Worm (Caenorhabditis elegans): ENCODE data around the gene F25B3.4.

The F25B3.4 gene

ce11 chrV:9615725-9616124 is 47.1 kb upstream of the F25B3.4 start, which contains the start of gene pqn-63:
Gene pqn-63, plus strand, starts transcription at chrV:9616031.
- no peak for TF ChIP-seq Y56A3A.18 (GFP tag; IDR thresholded peaks at IDR 0.05)
- TF ChIP-seq lsl-1 (GFP tag; optimal IDR thresholded peaks at IDR 0.05) = no peak
- peak; percentile 73 to 93 for TF ChIP-seq let-607 (tag; optimal IDR thresholded peaks at IDR 0.05)
- TF ChIP-seq F57A8.1 (GFP tag; optimal IDR thresholded peaks at IDR 0.05) = no peak
- no peak for TF ChIP-seq madf-10 (tag; optimal IDR thresholded peaks at IDR 0.05)
- no peak for TF ChIP-seq F22D6.2 (tag; optimal IDR thresholded peaks at IDR 0.05)
- no peak for TF ChIP-seq snpc-1.1 (tag; optimal IDR thresholded peaks at IDR 0.05; ENCODE audit: insufficient read depth)
- peak; percentile 19 for TF ChIP-seq nhr-80 (tag; optimal IDR thresholded peaks at IDR 0.05)
- TF ChIP-seq attf-6 (GFP tag; IDR thresholded peaks at IDR 0.05) = no peak

ce11 chrV:9609217-9609616 is 40.6 kb upstream of the F25B3.4 start:
- TF ChIP-seq K11D2.4 (GFP tag; IDR thresholded peaks at IDR 0.05) (no peak), madf-6 (GFP tag; IDR thresholded peaks at IDR 0.05) (no peak), Y79H2A.3 (GFP tag; conservative IDR thresholded peaks at IDR 0.05) (no peak), pha-4 (tag; optimal IDR thresholded peaks at IDR 0.05) (no peak), unc-62 (GFP tag; optimal IDR thresholded peaks at IDR 0.05) (no peak), lin-54 (GFP tag; optimal IDR thresholded peaks at IDR 0.05) (no peak), cebp-1 (GFP tag; IDR thresholded peaks at IDR 0.05) (no peak), cebp-1 (tag; optimal IDR thresholded peaks at IDR 0.05) (no peak), nfyb-1 (GFP tag; IDR thresholded peaks at IDR 0.05) (no peak), tbp1 (GFP tag; optimal IDR thresholded peaks at IDR 0.05) (no peak), nhr-120 (GFP tag; IDR thresholded peaks at IDR 0.05) (no peak), pbrm-1 (GFP tag; IDR thresholded peaks at IDR 0.05) (no peak), chd-7 (tag; optimal IDR thresholded peaks at IDR 0.05) (no peak)

- TF ChIP-seq ceh-100 (GFP tag; IDR thresholded peaks at IDR 0.05) (no peak), dpl-1 (GFP tag; optimal IDR thresholded peaks at IDR 0.05) (no peak), ceh-79 (tag; optimal IDR thresholded peaks at IDR 0.05) (no peak), pha-4 (tag; optimal IDR thresholded peaks at IDR 0.05) (no peak), ceh-40 (GFP tag; IDR thresholded peaks at IDR 0.05) (no peak), sea-2 (GFP tag; IDR thresholded peaks at IDR 0.05) (no peak), nhr-120 (GFP tag; IDR thresholded peaks at IDR 0.05) (no peak), fkh-3 (tag; optimal IDR thresholded peaks at IDR 0.05) (no peak), lir-1 (GFP tag; conservative IDR thresholded peaks at IDR 0.05) (no peak), K12H6.12 (tag; optimal IDR thresholded peaks at IDR 0.05) (no peak), tlf-1 (GFP tag; optimal IDR thresholded peaks at IDR 0.05) (no peak), unc-130 (GFP tag; optimal IDR thresholded peaks at IDR 0.05) (no peak), him-1 (tag; optimal IDR thresholded peaks at IDR 0.05) (no peak), egl-18 (GFP tag; IDR thresholded peaks at IDR 0.05) (no peak), egrh-3 (GFP tag; IDR thresholded peaks at IDR 0.05) (no peak), unc-62 (GFP tag; optimal IDR thresholded peaks at IDR 0.05) (no peak), lin-26 (GFP tag; IDR thresholded peaks at IDR 0.05) (no peak)
These were observed 39.6 kb upstream of the F25B3.4 start, which contains the start of gene dop-2 for ce11 chrV:9608256-9608655. Gene dop-2, plus strand, starts transcription at chrV:9608556.

DNA sequence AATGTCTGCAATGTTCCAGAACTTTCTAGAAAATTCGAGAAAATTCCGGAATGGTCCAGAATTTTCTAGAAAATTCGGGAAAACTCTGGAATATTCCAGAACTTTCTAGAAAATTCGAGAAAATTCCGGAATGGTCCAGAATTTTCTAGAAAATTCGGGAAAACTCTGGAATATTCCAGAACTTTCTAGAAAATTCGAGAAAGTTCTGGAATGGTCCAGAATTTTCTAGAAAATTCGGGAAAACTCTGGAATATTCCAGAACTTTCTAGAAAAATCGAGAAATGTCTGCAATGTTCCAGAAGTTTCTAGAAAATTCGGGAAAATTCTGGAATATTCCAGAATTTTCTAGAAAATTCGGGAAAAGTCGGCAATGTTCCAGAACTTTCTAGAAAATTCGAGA is 34.9 kb upstream of the F25B3.4 start:
- TF ChIP-seq rcor-1 (GFP tag; IDR thresholded peaks at IDR 0.05) (peak; percentile 60), Y95B8A.8 (GFP tag; IDR thresholded peaks at IDR 0.05) (peak; percentile 22; the same call in 1 of the 2 replicates), dox-1 (GFP tag; IDR thresholded peaks at IDR 0.05) (peak; percentile 96), madf-3 (GFP tag; IDR thresholded peaks at IDR 0.05) (peak; percentile 82), ekl-4 (GFP tag; IDR thresholded peaks at IDR 0.05) (peak; percentile 77), Y56A3A.18 (GFP tag; IDR thresholded peaks at IDR 0.05) (peak; percentile 76; the same call in 1 of the 2 replicates), F39B2.1 (GFP tag; IDR thresholded peaks at IDR 0.05) (0 out of 2 replicates have a peak, but pooled peaks have one; percentile 68), D2030.7 (GFP tag; IDR thresholded peaks at IDR 0.05) (peak; percentile 59; the same call in 1 of the 2 replicates), ceh-100 (GFP tag; IDR thresholded peaks at IDR 0.05) (peak; percentile 47; the same call in 1 of the 2 replicates), nfyb-1 (GFP tag; IDR thresholded peaks at IDR 0.05) (0 out of 2 replicates have a peak, but pooled peaks have one; percentile 40), F33H1.4 (GFP tag; IDR thresholded peaks at IDR 0.05) (peak; percentile 29; the same call in 1 of the 2 replicates), ceh-40 (GFP tag; IDR thresholded peaks at IDR 0.05) (0 out of 2 replicates have a peak, but pooled peaks have one; percentile 56), ceh-91 (GFP tag; IDR thresholded peaks at IDR 0.05) (peak; percentile 12; the same call in 1 of the 2 replicates), egrh-3 (GFP tag; IDR thresholded peaks at IDR 0.05) (peak; percentile 66), madf-6 (GFP tag; IDR thresholded peaks at IDR 0.05) (peak; percentile 67)

Measured in whole organism, young adult.